Worm (Caenorhabditis elegans): ENCODE results near the gene F28A12.3.

F28A12.3 gene

DNA sequence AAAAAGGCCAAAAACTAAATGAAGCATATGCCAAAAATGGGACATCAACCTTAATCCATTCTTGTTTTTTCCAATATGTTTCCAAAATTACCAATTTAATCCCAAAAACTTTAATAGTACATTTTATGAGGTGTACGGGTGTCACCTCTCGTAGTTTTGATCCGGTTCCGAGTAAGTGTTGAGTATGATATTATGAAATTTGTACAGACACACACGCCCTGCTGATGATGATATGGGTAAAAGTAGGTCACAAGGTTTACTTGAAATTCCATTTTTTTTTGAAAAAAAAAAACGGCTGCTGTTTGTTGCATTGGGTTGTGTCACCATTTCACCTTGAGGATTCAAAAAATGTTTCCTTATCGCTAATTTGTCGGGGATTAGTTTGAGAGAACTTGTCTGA is 16.7 kb upstream of the F28A12.3 start:
- TF ChIP-seq lin-35 (GFP tag; optimal IDR thresholded peaks at IDR 0.05): peak in 1 of 2 experiments; percentile 3
- no peak for TF ChIP-seq nhr-77 (tag; optimal IDR thresholded peaks at IDR 0.05)
- TF ChIP-seq efl-1 (optimal IDR thresholded peaks at IDR 0.05): no peak
- peak in 1 of 2 experiments; percentile 79 for TF ChIP-seq efl-1 (GFP tag; optimal IDR thresholded peaks at IDR 0.05 in 1 of 2)
- peak; percentile 51 for TF ChIP-seq nhr-85 (tag)
- no peak for TF ChIP-seq pqm-1 (tag; optimal IDR thresholded peaks at IDR 0.05)
- TF ChIP-seq nhr-19 (GFP tag; conservative IDR thresholded peaks at IDR 0.05): no peak
- peak; percentile 80 for TF ChIP-seq skn-1 (tag; optimal IDR thresholded peaks at IDR 0.05)
- no peak for TF ChIP-seq nhr-28 (tag; optimal IDR thresholded peaks at IDR 0.05)

DNA sequence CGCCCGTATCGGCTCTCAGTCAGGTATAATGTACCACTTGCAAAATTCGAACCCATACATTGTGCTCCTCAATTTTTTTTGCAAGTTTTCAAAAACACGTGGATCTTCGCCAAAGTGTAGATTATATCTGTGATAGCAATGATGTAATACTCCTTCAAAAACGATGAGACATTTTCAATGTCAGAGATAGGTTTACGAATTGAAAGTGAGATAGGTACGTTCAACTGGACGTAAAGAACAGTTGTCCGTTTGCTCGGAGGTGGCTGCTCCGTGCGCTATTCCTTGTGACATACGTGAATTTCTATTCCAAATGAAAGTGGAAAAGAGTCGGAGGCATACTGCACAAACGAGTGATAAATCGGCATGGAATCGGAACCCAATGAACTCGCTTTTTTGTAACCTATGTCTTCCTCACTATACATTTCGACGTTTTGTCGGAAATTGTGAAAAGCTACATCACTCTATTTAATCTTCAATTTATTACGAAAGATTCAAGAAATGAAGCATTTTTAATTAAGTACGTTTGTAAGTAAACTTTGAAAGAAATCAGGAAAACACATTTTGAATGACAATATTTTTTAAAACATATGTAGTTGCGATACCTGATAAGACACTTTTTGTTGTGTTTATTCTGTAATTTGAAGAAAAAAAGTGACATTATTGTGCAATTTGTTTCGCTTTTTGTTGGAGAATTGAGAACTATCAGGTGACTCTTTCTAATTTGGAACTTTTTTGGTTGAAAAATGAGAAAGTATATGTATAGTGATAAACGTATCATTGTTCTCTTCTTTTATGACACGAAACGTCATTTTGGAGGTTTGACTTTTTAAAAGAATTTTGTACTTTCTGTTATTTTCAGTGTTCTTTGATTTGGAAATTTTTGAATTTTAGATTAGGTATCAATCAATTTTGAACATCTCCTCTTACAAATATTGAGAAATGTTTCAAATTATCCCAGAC is 13.6 kb upstream of the F28A12.3 start:
- TF ChIP-seq ceh-90 (tag; optimal IDR thresholded peaks at IDR 0.05) (no peak), ztf-4 (tag; optimal IDR thresholded peaks at IDR 0.05) (no peak), rnt-1 (tag; optimal IDR thresholded peaks at IDR 0.05) (peak; percentile 31), nhr-28 (tag; optimal IDR thresholded peaks at IDR 0.05) (no peak), ces-1 (GFP tag; optimal IDR thresholded peaks at IDR 0.05) (no peak), lin-15B (tag; optimal IDR thresholded peaks at IDR 0.05) (no peak), snpc-4 (tag; optimal IDR thresholded peaks at IDR 0.05) (no peak), lin-35 (GFP tag; optimal IDR thresholded peaks at IDR 0.05) (peak in 1 of 2 experiments; percentile 48), blmp-1 (tag; optimal IDR thresholded peaks at IDR 0.05) (no peak), hlh-4 (tag; optimal IDR thresholded peaks at IDR 0.05) (no peak), pqm-1 (tag; optimal IDR thresholded peaks at IDR 0.05) (no peak), unc-30 (tag; optimal IDR thresholded peaks at IDR 0.05) (no peak), snu-23 (GFP tag; optimal IDR thresholded peaks at IDR 0.05) (no peak), ama-1 (optimal IDR thresholded peaks at IDR 0.05) (no peak), mef-2 (tag; optimal IDR thresholded peaks at IDR 0.05) (no peak), unc-86 (tag; optimal IDR thresholded peaks at IDR 0.05) (no peak), lin-14 (GFP tag; optimal IDR thresholded peaks at IDR 0.05) (peak; percentile 70), elt-3 (tag; optimal IDR thresholded peaks at IDR 0.05) (no peak), ceh-8 (GFP tag; optimal IDR thresholded peaks at IDR 0.05) (no peak), unc-98 (GFP tag; IDR thresholded peaks at IDR 0.05) (no peak), unc-130 (tag; optimal IDR thresholded peaks at IDR 0.05) (no peak), nhr-84 (tag; optimal IDR thresholded peaks at IDR 0.05) (no peak), swsn-7 (tag; optimal IDR thresholded peaks at IDR 0.05) (no peak), elt-2 (tag; optimal IDR thresholded peaks at IDR 0.05) (peak; percentile 41), unc-62 (GFP tag; optimal IDR thresholded peaks at IDR 0.05) (no peak), jun-1 (tag; optimal IDR thresholded peaks at IDR 0.05) (no peak), C16A3.4 (tag; optimal IDR thresholded peaks at IDR 0.05) (no peak), ceh-63 (GFP tag; optimal IDR thresholded peaks at IDR 0.05) (no peak), tlp-1 (tag; optimal IDR thresholded peaks at IDR 0.05) (no peak), skn-1 (tag; optimal IDR thresholded peaks at IDR 0.05) (no peak)

ce11 chrV:8653080-8653821 is 12.1 kb upstream of the F28A12.3 start:
- TF ChIP-seq nhr-19 (GFP tag; conservative IDR thresholded peaks at IDR 0.05): peak; percentile 20; the same call in 1 of the 2 replicates
- no peak for TF ChIP-seq xbp-1 (tag; optimal IDR thresholded peaks at IDR 0.05)
- TF ChIP-seq lin-35 (GFP tag; optimal IDR thresholded peaks at IDR 0.05): peak in 1 of 2 experiments; percentile 5
- no peak for TF ChIP-seq F16B12.6 (tag; optimal IDR thresholded peaks at IDR 0.05)
- peak; percentile 10 for TF ChIP-seq tlp-1 (tag; optimal IDR thresholded peaks at IDR 0.05)
- no peak for TF ChIP-seq skn-1 (tag; optimal IDR thresholded peaks at IDR 0.05)
- TF ChIP-seq nhr-85 (tag): peak; percentile 93
- peak; percentile 33 for TF ChIP-seq nhr-90 (tag; optimal IDR thresholded peaks at IDR 0.05; ENCODE audit: poor library complexity)
- peak; percentile 86 for TF ChIP-seq blmp-1 (tag; optimal IDR thresholded peaks at IDR 0.05)
- peak; percentile 47 for TF ChIP-seq rnt-1 (tag; optimal IDR thresholded peaks at IDR 0.05)
- TF ChIP-seq elt-3 (tag; optimal IDR thresholded peaks at IDR 0.05): peak in 4 of 6 experiments; percentile 8 to 88 (median 58)
- TF ChIP-seq elt-2 (tag; optimal IDR thresholded peaks at IDR 0.05): peak; percentile 18
- peak; percentile 23 for TF ChIP-seq nhr-20 (tag; optimal IDR thresholded peaks at IDR 0.05)
- no peak for TF ChIP-seq unc-98 (GFP tag; IDR thresholded peaks at IDR 0.05)
- TF ChIP-seq nhr-47 (tag; optimal IDR thresholded peaks at IDR 0.05): no peak
- peak; percentile 34 for TF ChIP-seq nhr-71 (tag; optimal IDR thresholded peaks at IDR 0.05)
